Worm (Caenorhabditis elegans) whole organism, early embryonic: ENCODE results near the gene Y43C5B.3.

Source experiments
- B0310.2 ChIP-seq: sonication (generic microtip); optimal IDR thresholded peaks from 2 replicates; lab custom pipeline; 2016; ENCODE audit warnings: mild to moderate bottlenecking, missing genetic modification characterization, missing compliant biosample characterization
- F13C5.2 ChIP-seq: sonication (generic microtip); optimal IDR thresholded peaks from 2 replicates; lab custom pipeline; 2017; ENCODE audit warnings: mild to moderate bottlenecking, missing genetic modification characterization, inconsistent platforms, missing compliant biosample characterization
- ama-1 ChIP-seq: fragments of 150-350 bp; optimal IDR thresholded peaks from 2 replicates; lab custom pipeline; 2014
- ceh-13 ChIP-seq: fragments of 200-800 bp; sonication (Bioruptor generic); optimal IDR thresholded peaks from 2 replicates; lab custom pipeline; 2018; ENCODE audit warnings: mild to moderate bottlenecking, missing genetic modification characterization, missing compliant biosample characterization
- ets-7 ChIP-seq: sonication (generic microtip); optimal IDR thresholded peaks from 2 replicates; lab custom pipeline; 2016; ENCODE audit warnings: missing genotype, missing genetic modification characterization, missing compliant biosample characterization
- flt-1 ChIP-seq: fragments of 200-800 bp; sonication (Bioruptor generic); IDR thresholded peaks from 2 replicates; pipeline ENCODE4 v1.3.6; 2022; ENCODE audit warnings: missing genetic modification characterization, missing compliant biosample characterization
- hmbx-1 ChIP-seq: sonication (generic microtip); optimal IDR thresholded peaks from 2 replicates; lab custom pipeline; 2016; ENCODE audit warnings: mild to moderate bottlenecking, missing genetic modification characterization, missing compliant biosample characterization
- hmg-4 ChIP-seq: fragments of 200-800 bp; sonication (Bioruptor generic); optimal IDR thresholded peaks from 2 replicates; lab custom pipeline; 2018; ENCODE audit warnings: mild to moderate bottlenecking, missing genetic modification characterization, missing compliant biosample characterization
- hnd-1 ChIP-seq: sonication (generic microtip); optimal IDR thresholded peaks from 2 replicates; lab custom pipeline; 2016; ENCODE audit warnings: missing genetic modification characterization, missing compliant biosample characterization
- pes-1 ChIP-seq: fragments of 200-800 bp; sonication (Bioruptor generic); IDR thresholded peaks from 2 replicates; pipeline ENCODE4 v1.3.6; 2022; ENCODE audit warnings: missing genetic modification reagents, missing genetic modification characterization, missing compliant biosample characterization
- scrt-1 ChIP-seq: fragments of 200-800 bp; sonication (Bioruptor generic); IDR thresholded peaks from 2 replicates; pipeline ENCODE4 v1.3.6; 2022; ENCODE audit warnings: missing genetic modification characterization, missing compliant biosample characterization
- sea-1 ChIP-seq: fragments of 200-800 bp; sonication (Bioruptor generic); conservative IDR thresholded peaks from 2 replicates; pipeline ENCODE4 v1.3.6; 2022; ENCODE audit warnings: missing genetic modification characterization, missing compliant biosample characterization
- tbx-37 ChIP-seq: fragments of 200-800 bp; sonication (Bioruptor generic); conservative IDR thresholded peaks from 2 replicates; pipeline ENCODE4 v1.3.6; 2022; ENCODE audit warnings: missing genetic modification reagents, missing genetic modification characterization, missing compliant biosample characterization
- tra-4 ChIP-seq: sonication (generic microtip); optimal IDR thresholded peaks from 2 replicates; lab custom pipeline; 2017; ENCODE audit warnings: missing genetic modification characterization, missing compliant biosample characterization

DNA sequence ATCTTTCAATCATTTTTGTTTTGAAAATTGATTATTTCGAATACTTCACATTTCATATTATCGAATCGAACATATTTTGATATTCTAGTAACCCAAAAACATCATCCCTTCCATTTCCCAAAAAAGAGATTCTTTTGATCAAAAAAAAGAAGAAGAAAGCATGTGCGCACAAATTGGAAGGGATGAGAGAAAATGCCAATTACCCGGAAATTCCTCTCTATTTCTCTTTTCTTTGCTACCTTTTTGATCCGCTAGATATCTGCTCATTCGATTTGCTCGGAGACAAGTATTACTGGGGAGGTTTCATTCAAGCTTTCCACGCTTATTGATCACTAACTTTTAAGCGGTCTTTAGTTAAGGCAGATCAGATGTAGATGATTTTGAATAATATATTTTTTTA, 46.4 kb downstream of the Y43C5B.3 start:
- no peak for TF ChIP-seq hmbx-1 (tag; lab: Kevin White, UChicago)
- TF ChIP-seq ceh-13 (GFP tag; lab: Kevin White, UChicago) = no peak
- no peak for TF ChIP-seq ama-1 (lab: Kevin White, UChicago)
- TF ChIP-seq ets-7 (tag; lab: Kevin White, UChicago) = no peak
- no peak for TF ChIP-seq flt-1 (GFP tag; lab: Robert Waterston, UW)
- TF ChIP-seq hnd-1 (tag; lab: Kevin White, UChicago) = no peak
- TF ChIP-seq scrt-1 (GFP tag; lab: Robert Waterston, UW) = no peak
- no peak for TF ChIP-seq F13C5.2 (tag; lab: Kevin White, UChicago)
- TF ChIP-seq pes-1 (GFP tag; lab: Robert Waterston, UW) = no peak
- no peak for TF ChIP-seq sea-1 (GFP tag; lab: Robert Waterston, UW)
- no peak for TF ChIP-seq tra-4 (tag; lab: Kevin White, UChicago)
- no peak for TF ChIP-seq hmg-4 (GFP tag; lab: Kevin White, UChicago)
- no peak for TF ChIP-seq B0310.2
- TF ChIP-seq tbx-37 = no peak
